Fruit fly (Drosophila melanogaster) whole organism, embryonic: Measurements from ENCODE around the gene CG5104.

Source experiments
- CG10366 ChIP-seq: fragments of 200-800 bp; sonication (Bioruptor generic); IDR thresholded peaks from 2 replicates; pipeline ENCODE4 v1.3.6; 2022; ENCODE audit warnings: missing biosample characterization, missing genetic modification characterization
- CG11723 ChIP-seq: fragments of 200-800 bp; sonication (Bioruptor generic); optimal IDR thresholded peaks from 2 replicates; lab custom pipeline; 2017; ENCODE audit warnings: missing biosample characterization, mild to moderate bottlenecking, missing genetic modification characterization
- CG13123 ChIP-seq: fragments of 200-800 bp; sonication (Bioruptor generic); optimal IDR thresholded peaks from 2 replicates; lab custom pipeline; 2016; ENCODE audit warnings: missing biosample characterization, missing genetic modification characterization
- CG14050 ChIP-seq: fragments of 200-800 bp; sonication (Bioruptor generic); IDR thresholded peaks from 3 replicates; pipeline ENCODE4 v1.3.6; 2022; ENCODE audit warnings: missing biosample characterization, missing genetic modification characterization
- CG15696 ChIP-seq: fragments of 200-800 bp; sonication (Bioruptor generic); optimal IDR thresholded peaks from 2 replicates; lab custom pipeline; 2019; ENCODE audit warnings: missing biosample characterization, mild to moderate bottlenecking, missing genetic modification characterization, moderate library complexity
- CG16779 ChIP-seq: fragments of 200-800 bp; sonication (Bioruptor generic); IDR thresholded peaks from 2 replicates; pipeline ENCODE4 v1.3.6; 2022; ENCODE audit warnings: missing biosample characterization, missing genetic modification characterization
- CG17359 ChIP-seq: fragments of 200-800 bp; sonication (Bioruptor generic); optimal IDR thresholded peaks from 3 replicates; lab custom pipeline; 2018; ENCODE audit warnings: missing biosample characterization, mild to moderate bottlenecking, missing genetic modification characterization, moderate library complexity
- CG17612 ChIP-seq: fragments of 200-800 bp; sonication (Bioruptor generic); IDR thresholded peaks from 2 replicates; pipeline ENCODE4 v1.3.6; 2022; ENCODE audit warnings: missing biosample characterization, missing genetic modification characterization
- CG17802 ChIP-seq: fragments of 200-800 bp; sonication (Bioruptor generic); optimal IDR thresholded peaks from 2 replicates; lab custom pipeline; 2018; ENCODE audit warnings: missing biosample characterization, mild to moderate bottlenecking, missing genetic modification characterization, moderate library complexity
- CG18599 ChIP-seq: fragments of 200-800 bp; sonication (Bioruptor generic); optimal IDR thresholded peaks from 3 replicates; lab custom pipeline; 2017; ENCODE audit warnings: missing biosample characterization, missing genetic modification characterization, mild to moderate bottlenecking, moderate library complexity, missing genetic modification reagents
- CG18764 ChIP-seq: fragments of 200-800 bp; sonication (Bioruptor generic); optimal IDR thresholded peaks from 3 replicates; lab custom pipeline; 2016; ENCODE audit warnings: missing biosample characterization, missing genetic modification characterization
- CG31224 ChIP-seq: fragments of 200-800 bp; sonication (Bioruptor generic); IDR thresholded peaks from 2 replicates; pipeline ENCODE4 v1.3.6; 2022; ENCODE audit warnings: missing biosample characterization, missing genetic modification characterization
- CG31441 ChIP-seq: fragments of 200-800 bp; sonication (Bioruptor generic); IDR thresholded peaks from 2 replicates; pipeline ENCODE4 v1.3.6; 2022; ENCODE audit warnings: missing biosample characterization, missing genetic modification characterization
- CG3726 ChIP-seq: fragments of 200-800 bp; sonication (Bioruptor generic); IDR thresholded peaks from 3 replicates; pipeline ENCODE4, ENCODE4 v1.3.6; 2022; ENCODE audit warnings: missing biosample characterization, missing genetic modification characterization
- CG42726 ChIP-seq: fragments of 200-800 bp; sonication (Bioruptor generic); IDR thresholded peaks from 2 replicates; pipeline ENCODE4 v1.3.6; 2022; ENCODE audit warnings: missing biosample characterization, missing genetic modification characterization; ENCODE audit not compliant: partially characterized antibody
- CG5180 ChIP-seq: fragments of 200-800 bp; sonication (Bioruptor generic); optimal IDR thresholded peaks from 3 replicates; lab custom pipeline; 2017; ENCODE audit warnings: missing biosample characterization, missing genetic modification characterization, mild to moderate bottlenecking, moderate library complexity, missing genetic modification reagents
- CG8478 ChIP-seq: fragments of >200 bp; optimal IDR thresholded peaks from 2 replicates; lab custom pipeline; 2018
- CG9215 ChIP-seq: fragments of 200-800 bp; sonication (Bioruptor generic); IDR thresholded peaks from 2 replicates; pipeline ENCODE4 v1.3.6; 2022; ENCODE audit warnings: missing biosample characterization, missing genetic modification characterization
- CG9727 ChIP-seq: fragments of 200-800 bp; sonication (Bioruptor generic); optimal IDR thresholded peaks from 3 replicates; lab custom pipeline; 2017; ENCODE audit warnings: missing biosample characterization, mild to moderate bottlenecking, missing genetic modification characterization
- Camta ChIP-seq: fragments of 200-800 bp; sonication (Bioruptor generic); optimal IDR thresholded peaks from 2 replicates; lab custom pipeline; 2016; ENCODE audit warnings: missing biosample characterization, missing genetic modification characterization
- Dad ChIP-seq: fragments of 200-800 bp; sonication (Bioruptor generic); optimal IDR thresholded peaks from 3 replicates; lab custom pipeline; 2016; ENCODE audit warnings: missing biosample characterization, missing genetic modification characterization
- Elba2 ChIP-seq: fragments of 200-800 bp; sonication (Bioruptor generic); optimal IDR thresholded peaks from 3 replicates; lab custom pipeline; 2016; ENCODE audit warnings: missing biosample characterization, missing genetic modification characterization
- Ets97D ChIP-seq: fragments of 200-800 bp; sonication (Bioruptor generic); optimal IDR thresholded peaks from 3 replicates; lab custom pipeline; 2016; ENCODE audit warnings: missing biosample characterization, missing genetic modification characterization
- HLH4C ChIP-seq: fragments of 200-800 bp; sonication (Bioruptor generic); IDR thresholded peaks from 3 replicates; pipeline ENCODE4 v1.3.6; 2022; ENCODE audit warnings: missing biosample characterization, missing genetic modification characterization; ENCODE audit not compliant: partially characterized antibody
- Lpt ChIP-seq: fragments of >200 bp; optimal IDR thresholded peaks from 2 replicates; lab custom pipeline; 2018; ENCODE audit warnings: missing biosample characterization, missing genetic modification characterization
- MBD-R2 ChIP-seq: fragments of 200-800 bp; sonication (Bioruptor generic); IDR thresholded peaks from 2 replicates; pipeline ENCODE4 v1.3.6; 2022; ENCODE audit warnings: missing biosample characterization, missing genetic modification characterization
- Myb ChIP-seq: fragments of 200-800 bp; sonication (Bioruptor generic); optimal IDR thresholded peaks from 2 replicates; lab custom pipeline; 2016; ENCODE audit warnings: missing biosample characterization, missing genetic modification characterization
- Oli ChIP-seq: fragments of 200-800 bp; sonication (Bioruptor generic); optimal IDR thresholded peaks from 2 replicates; lab custom pipeline; 2018; ENCODE audit warnings: missing biosample characterization, mild to moderate bottlenecking, missing genetic modification characterization, moderate library complexity
- ap ChIP-seq: fragments of 200-800 bp; sonication (Bioruptor generic); IDR thresholded peaks from 2 replicates; pipeline ENCODE4 v1.3.6; 2022; ENCODE audit warnings: missing biosample characterization, missing genetic modification characterization
- ato ChIP-seq: fragments of 200-800 bp; sonication (Bioruptor generic); IDR thresholded peaks from 2 replicates; pipeline ENCODE4 v1.3.6; 2022; ENCODE audit warnings: missing biosample characterization, missing genetic modification characterization; ENCODE audit not compliant: partially characterized antibody
- cas ChIP-seq: fragments of 200-800 bp; sonication (Bioruptor generic); IDR thresholded peaks from 2 replicates; pipeline ENCODE4 v1.3.6; 2022; ENCODE audit warnings: missing biosample characterization, missing genetic modification characterization
- chif ChIP-seq, 2 experiments: fragments of 200-800 bp; sonication (Bioruptor generic); optimal IDR thresholded peaks; 3 replicates each; lab custom pipeline; 2016; ENCODE audit warnings: missing biosample characterization in 2 of 2, missing genetic modification characterization in 2 of 2
- fd3F ChIP-seq: fragments of 200-800 bp; sonication (Bioruptor generic); optimal IDR thresholded peaks from 2 replicates; lab custom pipeline; 2018; ENCODE audit warnings: missing biosample characterization, mild to moderate bottlenecking, missing genetic modification characterization, moderate library complexity
- fru ChIP-seq: fragments of >200 bp; optimal IDR thresholded peaks from 2 replicates; lab custom pipeline; 2017
- gro ChIP-seq: fragments of 200-800 bp; sonication (Bioruptor generic); optimal IDR thresholded peaks from 2 replicates; lab custom pipeline; 2016; ENCODE audit warnings: missing biosample characterization, missing genetic modification characterization
- gt ChIP-seq: fragments of 200-800 bp; sonication (Bioruptor generic); IDR thresholded peaks from 2 replicates; pipeline ENCODE4 v1.3.6; 2022; ENCODE audit warnings: missing biosample characterization, missing genetic modification characterization
- insv ChIP-seq, 2 experiments: fragments of 200-800 bp; sonication (Bioruptor generic); optimal IDR thresholded peaks; 3 replicates each; lab custom pipeline; 2016 to 2018; ENCODE audit warnings: missing biosample characterization in 2 of 2, missing genetic modification characterization in 2 of 2
- mam ChIP-seq: fragments of 200-800 bp; sonication (Bioruptor generic); optimal IDR thresholded peaks from 3 replicates; lab custom pipeline; 2016; ENCODE audit warnings: missing biosample characterization, missing genetic modification characterization
- nmo ChIP-seq: fragments of 200-800 bp; sonication (Bioruptor generic); optimal IDR thresholded peaks from 2 replicates; lab custom pipeline; 2018; ENCODE audit warnings: missing biosample characterization, mild to moderate bottlenecking, missing genetic modification characterization, moderate library complexity
- odd ChIP-seq: fragments of 200-800 bp; sonication (Bioruptor generic); optimal IDR thresholded peaks from 2 replicates; lab custom pipeline; 2017; ENCODE audit warnings: missing biosample characterization, mild to moderate bottlenecking, missing genetic modification characterization
- peb ChIP-seq: fragments of 200-800 bp; sonication (Bioruptor generic); IDR thresholded peaks from 2 replicates; pipeline ENCODE4 v1.3.6; 2022; ENCODE audit warnings: missing biosample characterization, missing genetic modification characterization
- phol ChIP-seq: fragments of 200-800 bp; sonication (Bioruptor generic); optimal IDR thresholded peaks from 3 replicates; lab custom pipeline; 2018; ENCODE audit warnings: missing biosample characterization, mild to moderate bottlenecking, missing genetic modification characterization, moderate library complexity
- repo ChIP-seq: fragments of 200-800 bp; sonication (Bioruptor generic); optimal IDR thresholded peaks from 2 replicates; lab custom pipeline; 2016; ENCODE audit warnings: missing biosample characterization, missing genetic modification characterization
- rib ChIP-seq: fragments of 200-800 bp; sonication (Bioruptor generic); IDR thresholded peaks from 2 replicates; pipeline ENCODE4 v1.3.6; 2022; ENCODE audit warnings: missing biosample characterization, missing genetic modification characterization
- run ChIP-seq: fragments of 200-800 bp; sonication (Bioruptor generic); optimal IDR thresholded peaks from 3 replicates; lab custom pipeline; 2018; ENCODE audit warnings: missing biosample characterization, mild to moderate bottlenecking, missing genetic modification characterization
- salm ChIP-seq: fragments of 200-800 bp; sonication (Bioruptor generic); optimal IDR thresholded peaks from 2 replicates; lab custom pipeline; 2018; ENCODE audit warnings: missing biosample characterization, mild to moderate bottlenecking, missing genetic modification characterization
- schlank ChIP-seq: fragments of 200-800 bp; sonication (Bioruptor generic); optimal IDR thresholded peaks from 2 replicates; lab custom pipeline; 2018; ENCODE audit warnings: missing biosample characterization, mild to moderate bottlenecking, missing genetic modification characterization
- sug ChIP-seq: fragments of 200-800 bp; optimal IDR thresholded peaks from 2 replicates; lab custom pipeline; 2019; ENCODE audit warnings: missing biosample characterization, mild to moderate bottlenecking, missing genetic modification characterization, moderate library complexity
- tll ChIP-seq, 2 experiments: fragments of 200-800 bp in 1 of 2; fragments of >200 bp in 1 of 2; sonication (Bioruptor generic) in 1 of 2; optimal IDR thresholded peaks; 2 replicates each; lab custom pipeline; 2017 to 2019; ENCODE audit warnings: missing biosample characterization in 2 of 2, missing genetic modification characterization in 2 of 2, mild to moderate bottlenecking in 1 of 2, moderate library complexity in 1 of 2
- tna ChIP-seq: fragments of 200-800 bp; sonication (Bioruptor generic); IDR thresholded peaks from 2 replicates; pipeline ENCODE4 v1.3.6; 2022; ENCODE audit warnings: missing biosample characterization, missing genetic modification characterization; ENCODE audit not compliant: partially characterized antibody
- toy ChIP-seq: fragments of 200-800 bp; sonication (Bioruptor generic); IDR thresholded peaks from 2 replicates; pipeline ENCODE4 v1.3.6; 2022; ENCODE audit warnings: missing biosample characterization, missing genetic modification characterization

The CG5104 gene

DNA sequence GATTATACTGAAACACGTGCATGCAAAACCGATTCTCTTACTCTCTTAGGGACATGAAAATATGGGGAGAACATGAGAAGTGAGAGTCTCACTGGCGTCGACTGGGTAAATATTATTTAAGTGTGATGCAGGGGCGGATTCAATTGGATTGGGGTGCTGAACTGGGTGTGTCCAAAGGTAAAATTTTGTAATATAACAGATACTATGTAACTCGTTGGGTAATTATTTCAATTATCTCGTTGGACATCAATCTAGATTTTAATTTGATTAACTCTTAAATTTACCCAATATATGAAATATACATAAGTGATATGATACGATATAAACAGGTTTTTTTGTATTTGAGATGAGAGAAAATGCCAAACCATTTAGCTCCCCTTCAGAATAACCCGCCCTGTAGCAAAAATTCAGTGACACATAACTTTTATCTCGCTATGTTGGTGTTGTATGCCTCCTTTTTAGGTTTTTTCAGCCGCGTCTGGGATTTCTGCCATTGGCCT lies 12.6 kb upstream of the CG5104 start (continued):
- TF ChIP-seq gro (GFP tag; lab: Kevin White, UChicago) (peak; percentile 94), CG11723 (GFP tag; lab: Kevin White, UChicago) (peak; percentile 82), tll (GFP tag; optimal IDR thresholded peaks at IDR 0.05; lab: Kevin White, UChicago) (no peak), Camta (peak; percentile 89), CG10366 (GFP tag; lab: Robert Waterston, UW) (peak; percentile 87), Lpt (GFP tag; lab: Kevin White, UChicago) (no peak), schlank (peak; percentile 93), phol (tag; lab: Kevin White, UChicago) (peak; percentile 87), insv (GFP tag; optimal IDR thresholded peaks at IDR 0.05; lab: Kevin White, UChicago) (peak in 1 of 2 experiments; percentile 56), ap (GFP tag; lab: Robert Waterston, UW) (peak; percentile 68), tna (GFP tag; lab: Robert Waterston, UW) (no peak; the same call in 1 of the 2 replicates), gt (peak; percentile 73), CG14050 (GFP tag; lab: Robert Waterston, UW) (peak; percentile 71; the same call in 2 of the 3 replicates), CG17359 (tag; lab: Kevin White, UChicago) (peak; percentile 89), peb (GFP tag; lab: Robert Waterston, UW) (peak; percentile 83), CG15696 (peak; percentile 91), salm (tag; lab: Kevin White, UChicago) (peak; percentile 76), mam (GFP tag; lab: Kevin White, UChicago) (peak; percentile 97), MBD-R2 (GFP tag; lab: Robert Waterston, UW) (peak; percentile 87), CG9215 (GFP tag; lab: Robert Waterston, UW) (peak; percentile 97), CG3726 (no peak), odd (GFP tag; lab: Kevin White, UChicago) (peak; percentile 82), Oli (tag; lab: Kevin White, UChicago) (peak; percentile 92), CG13123 (GFP tag; lab: Kevin White, UChicago) (peak; percentile 77), CG17802 (tag; lab: Kevin White, UChicago) (peak; percentile 64), CG9727 (GFP tag; lab: Kevin White, UChicago) (peak; percentile 94), Myb (GFP tag; lab: Kevin White, UChicago) (peak; percentile 79), nmo (GFP tag; lab: Kevin White, UChicago) (peak; percentile 94), CG5180 (peak; percentile 82), CG31441 (GFP tag; lab: Robert Waterston, UW) (peak; percentile 87), Elba2 (no peak), fru (lab: Kevin White, UChicago) (no peak), chif (GFP tag; optimal IDR thresholded peaks at IDR 0.05; lab: Kevin White, UChicago) (peak; percentile 90 to 94), sug (tag; lab: Kevin White, UChicago) (peak; percentile 92), toy (GFP tag; lab: Robert Waterston, UW) (no peak; the same call in 1 of the 2 replicates), CG42726 (GFP tag; lab: Robert Waterston, UW) (no peak; the same call in 1 of the 2 replicates), ato (GFP tag; lab: Robert Waterston, UW) (no peak), CG17612 (GFP tag; lab: Robert Waterston, UW) (peak; percentile 91), Ets97D (GFP tag; lab: Kevin White, UChicago) (peak; percentile 51), Dad (peak; percentile 85), CG18764 (GFP tag; lab: Kevin White, UChicago) (peak; percentile 74), cas (GFP tag; lab: Robert Waterston, UW) (peak; percentile 92), repo (GFP tag; lab: Kevin White, UChicago) (peak; percentile 79), fd3F (peak; percentile 94), run (tag; lab: Kevin White, UChicago) (peak; percentile 73), rib (peak; percentile 92), HLH4C (GFP tag; lab: Robert Waterston, UW) (0 out of 3 replicates have a peak, but pooled peaks have one; percentile 30), CG8478 (lab: Kevin White, UChicago) (no peak), CG18599 (GFP tag; lab: Kevin White, UChicago) (peak; percentile 98), CG31224 (GFP tag; lab: Robert Waterston, UW) (peak; percentile 92), CG16779 (GFP tag; lab: Robert Waterston, UW) (peak; percentile 96)
